Worm (Caenorhabditis elegans) whole organism, L3 larva: ENCODE results near the gene srm-2.

ENCODE experiments used
- R02D3.7 ChIP-seq: fragments of 150-350 bp; optimal IDR thresholded peaks from 2 replicates; lab custom pipeline; 2014; ENCODE audit warnings: missing biosample characterization, missing genetic modification characterization
- aly-2 ChIP-seq: fragments of 150-350 bp; optimal IDR thresholded peaks from 2 replicates; lab custom pipeline; 2014; ENCODE audit warnings: missing biosample characterization, missing genetic modification characterization
- ama-1 ChIP-seq: fragments of 150-350 bp; optimal IDR thresholded peaks from 2 replicates; lab custom pipeline; 2018
- ceh-16 ChIP-seq: sonication (generic microtip); optimal IDR thresholded peaks from 2 replicates; lab custom pipeline; 2017; ENCODE audit warnings: missing biosample characterization, missing genetic modification characterization
- ceh-28 ChIP-seq: fragments of 150-350 bp; optimal IDR thresholded peaks from 2 replicates; lab custom pipeline; 2014; ENCODE audit warnings: missing biosample characterization, missing genetic modification reagents, missing genetic modification characterization
- ceh-82 ChIP-seq: fragments of 150-350 bp; optimal IDR thresholded peaks from 2 replicates; lab custom pipeline; 2014; ENCODE audit warnings: missing biosample characterization, missing genetic modification characterization
- ceh-9 ChIP-seq: sonication (generic microtip); optimal IDR thresholded peaks from 2 replicates; lab custom pipeline; 2018; ENCODE audit warnings: missing biosample characterization, missing genetic modification characterization
- daf-12 ChIP-seq: fragments of 150-350 bp; optimal IDR thresholded peaks from 2 replicates; lab custom pipeline; 2014; ENCODE audit warnings: missing biosample characterization, missing genetic modification reagents, missing genetic modification characterization
- egl-27 ChIP-seq: sonication (generic microtip); optimal IDR thresholded peaks from 4 replicates; lab custom pipeline; 2017; ENCODE audit warnings: missing biosample characterization, missing genetic modification reagents, missing genetic modification characterization
- elt-2 ChIP-seq: sonication (generic microtip); optimal IDR thresholded peaks from 2 replicates; lab custom pipeline; 2016; ENCODE audit warnings: missing genetic modification reagents, mild to moderate bottlenecking, missing genetic modification characterization, missing compliant biosample characterization
- elt-3 ChIP-seq, 3 experiments: fragments of 150-350 bp in 1 of 3; sonication (generic microtip) in 2 of 3; optimal IDR thresholded peaks; 2 replicates in 2 of 3; 4 replicates in 1 of 3; lab custom pipeline; 2014 to 2017; ENCODE audit warnings: missing biosample characterization in 3 of 3, missing genetic modification characterization in 3 of 3
- eor-1 ChIP-seq, 2 experiments: fragments of 150-350 bp; optimal IDR thresholded peaks; 2 replicates each; lab custom pipeline; 2014 to 2018; ENCODE audit warnings: missing biosample characterization in 2 of 2, missing genetic modification characterization in 2 of 2
- fkh-10 ChIP-seq: sonication (generic microtip); optimal IDR thresholded peaks from 2 replicates; lab custom pipeline; 2017; ENCODE audit warnings: missing biosample characterization, missing genetic modification reagents, missing genetic modification characterization
- fkh-2 ChIP-seq: fragments of 150-350 bp; optimal IDR thresholded peaks from 2 replicates; lab custom pipeline; 2014; ENCODE audit warnings: missing biosample characterization, missing genetic modification reagents, missing genetic modification characterization
- fos-1 ChIP-seq: fragments of 150-350 bp; optimal IDR thresholded peaks from 2 replicates; lab custom pipeline; 2014; ENCODE audit warnings: missing biosample characterization, missing genetic modification characterization
- hmg-11 ChIP-seq: sonication (generic microtip); optimal IDR thresholded peaks from 2 replicates; lab custom pipeline; 2016; ENCODE audit warnings: missing genetic modification characterization, missing compliant biosample characterization
- jun-1 ChIP-seq: fragments of 150-350 bp; optimal IDR thresholded peaks from 2 replicates; lab custom pipeline; 2014; ENCODE audit warnings: missing biosample characterization, missing genetic modification reagents, missing genetic modification characterization
- lin-15B ChIP-seq: fragments of 150-350 bp; optimal IDR thresholded peaks from 2 replicates; lab custom pipeline; 2014; ENCODE audit warnings: missing biosample characterization, missing genetic modification characterization
- lin-39 ChIP-seq: fragments of 150-350 bp; optimal IDR thresholded peaks from 2 replicates; lab custom pipeline; 2018; ENCODE audit warnings: missing biosample characterization, missing genetic modification reagents, missing genetic modification characterization
- lsy-12 ChIP-seq: sonication (generic microtip); optimal IDR thresholded peaks from 2 replicates; lab custom pipeline; 2016; ENCODE audit warnings: mild to moderate bottlenecking, missing genetic modification characterization, missing compliant biosample characterization
- mdl-1 ChIP-seq: fragments of 150-350 bp; optimal IDR thresholded peaks from 2 replicates; lab custom pipeline; 2014; ENCODE audit warnings: missing biosample characterization, missing genetic modification characterization
- mml-1 ChIP-seq: fragments of 150-350 bp; sonication (generic microtip); optimal IDR thresholded peaks from 3 replicates; lab custom pipeline; 2014; ENCODE audit warnings: missing biosample characterization, missing genetic modification characterization
- nhr-11 ChIP-seq: fragments of 150-350 bp; optimal IDR thresholded peaks from 2 replicates; lab custom pipeline; 2014; ENCODE audit warnings: missing biosample characterization, missing genetic modification characterization
- nhr-12 ChIP-seq: fragments of 150-350 bp; optimal IDR thresholded peaks from 2 replicates; lab custom pipeline; 2014; ENCODE audit warnings: missing biosample characterization, missing genetic modification characterization
- nhr-23 ChIP-seq: fragments of 150-350 bp; optimal IDR thresholded peaks from 2 replicates; lab custom pipeline; 2014; ENCODE audit warnings: missing biosample characterization, missing genetic modification reagents, missing genetic modification characterization
- nhr-237 ChIP-seq: fragments of 150-350 bp; optimal IDR thresholded peaks from 2 replicates; lab custom pipeline; 2014; ENCODE audit warnings: missing biosample characterization, missing genetic modification characterization
- nhr-25 ChIP-seq: sonication (generic microtip); optimal IDR thresholded peaks from 2 replicates; lab custom pipeline; 2017; ENCODE audit warnings: missing biosample characterization, missing genetic modification characterization
- nhr-28 ChIP-seq: fragments of 150-350 bp; optimal IDR thresholded peaks from 2 replicates; lab custom pipeline; 2014; ENCODE audit warnings: missing biosample characterization, missing genetic modification characterization
- nhr-43 ChIP-seq: sonication (generic microtip); optimal IDR thresholded peaks from 2 replicates; lab custom pipeline; 2016; ENCODE audit warnings: mild to moderate bottlenecking, missing genetic modification characterization, missing compliant biosample characterization; ENCODE audit not compliant: poor library complexity, severe bottlenecking
- nhr-76 ChIP-seq: fragments of 150-350 bp; sonication (generic microtip); optimal IDR thresholded peaks from 5 replicates; lab custom pipeline; 2014; ENCODE audit warnings: missing biosample characterization, missing genetic modification characterization
- nhr-77 ChIP-seq: fragments of 150-350 bp; optimal IDR thresholded peaks from 2 replicates; lab custom pipeline; 2014; ENCODE audit warnings: missing biosample characterization, missing genetic modification characterization
- pqm-1 ChIP-seq: fragments of 150-350 bp; optimal IDR thresholded peaks from 2 replicates; lab custom pipeline; 2017; ENCODE audit warnings: missing biosample characterization, missing genetic modification characterization, inconsistent platforms
- sea-2 ChIP-seq: fragments of 150-350 bp; sonication (generic microtip); optimal IDR thresholded peaks from 4 replicates; lab custom pipeline; 2014; ENCODE audit warnings: missing biosample characterization, missing genetic modification reagents, missing genetic modification characterization
- skn-1 ChIP-seq: fragments of 150-350 bp; optimal IDR thresholded peaks from 2 replicates; lab custom pipeline; 2014; ENCODE audit warnings: missing biosample characterization, missing genetic modification characterization
- tbx-2 ChIP-seq: sonication (generic microtip); optimal IDR thresholded peaks from 2 replicates; lab custom pipeline; 2016; ENCODE audit warnings: mild to moderate bottlenecking, missing genetic modification characterization, missing compliant biosample characterization
- unc-39 ChIP-seq: sonication (generic microtip); optimal IDR thresholded peaks from 4 replicates; lab custom pipeline; 2017; ENCODE audit warnings: missing biosample characterization, missing genetic modification characterization
- unc-62 ChIP-seq: fragments of 150-350 bp; sonication (generic microtip); optimal IDR thresholded peaks from 4 replicates; lab custom pipeline; 2014; ENCODE audit warnings: missing biosample characterization, missing genetic modification reagents, missing genetic modification characterization
- zag-1 ChIP-seq: fragments of 150-350 bp; optimal IDR thresholded peaks from 2 replicates; lab custom pipeline; 2014; ENCODE audit warnings: missing biosample characterization, missing genetic modification characterization
- ztf-11 ChIP-seq: fragments of 150-350 bp; optimal IDR thresholded peaks from 2 replicates; lab custom pipeline; 2014; ENCODE audit warnings: missing biosample characterization, missing genetic modification characterization
- ztf-4 ChIP-seq: fragments of 150-350 bp; optimal IDR thresholded peaks from 2 replicates; lab custom pipeline; 2014; ENCODE audit warnings: missing biosample characterization, missing genetic modification characterization

Gene srm-2

DNA sequence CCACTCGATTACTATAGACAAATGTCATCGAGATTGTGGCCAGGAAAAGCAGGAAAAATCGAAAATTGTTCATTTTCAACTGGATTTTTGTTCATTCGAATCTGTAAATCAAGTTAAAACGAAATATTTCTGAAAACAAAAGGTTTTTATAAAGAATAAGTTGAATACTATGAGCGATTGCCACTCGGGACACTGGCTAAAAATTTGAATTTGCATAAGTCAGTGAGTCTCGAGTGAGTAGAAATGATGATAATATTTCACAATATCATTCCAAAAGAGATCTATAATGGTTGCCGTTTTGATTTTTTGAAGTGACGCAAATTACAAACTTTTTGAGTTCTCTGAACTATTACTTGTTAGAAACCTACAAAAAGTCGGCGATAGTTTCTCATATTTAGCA is 12.1 kb downstream of the srm-2 start, which contains the start of gene T28H11.8:
T28H11.8 (minus strand) TSS at position 101 of the 400 bp plus-strand sequence.
- TF ChIP-seq fkh-10 (GFP tag; lab: Kevin White, UChicago) (no peak), nhr-77 (tag; lab: Kevin White, UChicago) (no peak), unc-62 (GFP tag; lab: Kevin White, UChicago) (no peak), lin-15B (tag; lab: Kevin White, UChicago) (no peak), nhr-23 (tag; lab: Kevin White, UChicago) (no peak), nhr-25 (tag; lab: Kevin White, UChicago) (no peak), ceh-28 (tag; lab: Kevin White, UChicago) (no peak), skn-1 (tag; lab: Kevin White, UChicago) (no peak), nhr-237 (tag; lab: Kevin White, UChicago) (no peak), hmg-11 (tag; lab: Kevin White, UChicago) (no peak), zag-1 (tag; lab: Kevin White, UChicago) (no peak), jun-1 (no peak), ceh-9 (no peak), ama-1 (no peak)

DNA sequence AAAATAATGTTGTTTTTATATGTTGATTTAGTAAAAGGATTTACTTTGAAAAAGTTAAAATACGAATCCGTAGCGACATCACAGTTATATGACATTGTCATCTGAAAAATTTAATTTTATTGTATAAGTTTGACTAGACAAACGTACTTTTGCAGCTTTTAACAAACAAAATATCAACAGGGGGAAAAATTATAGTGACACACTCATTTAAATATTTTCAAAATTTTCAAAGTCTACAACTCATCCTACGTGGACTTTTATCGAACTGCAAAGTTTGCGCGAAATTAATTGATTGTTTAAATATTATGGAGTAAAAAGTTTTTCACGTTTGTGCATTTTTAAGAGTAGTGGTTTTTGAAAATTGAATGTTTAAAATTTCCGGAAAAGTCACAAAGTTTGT is 17.2 kb downstream of the srm-2 start, which contains the start of gene C09B9.85:
C09B9.85 (minus strand) TSS at position 101 of the 400 bp plus-strand sequence.
- no peak for TF ChIP-seq aly-2 (tag; lab: Kevin White, UChicago)
- TF ChIP-seq tbx-2 (tag; lab: Kevin White, UChicago): no peak
- TF ChIP-seq lsy-12 (tag; lab: Kevin White, UChicago): no peak
- no peak for TF ChIP-seq ztf-4 (tag; lab: Kevin White, UChicago)
- no peak for TF ChIP-seq nhr-237 (tag; lab: Kevin White, UChicago)
- TF ChIP-seq nhr-25 (tag; lab: Kevin White, UChicago): no peak
- TF ChIP-seq pqm-1 (tag; lab: Kevin White, UChicago): no peak
- no peak for TF ChIP-seq nhr-28 (tag; lab: Kevin White, UChicago)
- TF ChIP-seq jun-1: no peak
- no peak for TF ChIP-seq unc-39 (tag; lab: Kevin White, UChicago)
- TF ChIP-seq ama-1: no peak
- no peak for TF ChIP-seq ceh-9
- no peak for TF ChIP-seq hmg-11 (tag; lab: Kevin White, UChicago)
- TF ChIP-seq daf-12: no peak
- no peak for TF ChIP-seq egl-27 (tag; lab: Kevin White, UChicago)
- no peak for TF ChIP-seq sea-2 (GFP tag; lab: Kevin White, UChicago)
- TF ChIP-seq ztf-11: no peak
- TF ChIP-seq lin-15B (tag; lab: Kevin White, UChicago): no peak
- TF ChIP-seq, all 47 proteins: peak for 0

DNA sequence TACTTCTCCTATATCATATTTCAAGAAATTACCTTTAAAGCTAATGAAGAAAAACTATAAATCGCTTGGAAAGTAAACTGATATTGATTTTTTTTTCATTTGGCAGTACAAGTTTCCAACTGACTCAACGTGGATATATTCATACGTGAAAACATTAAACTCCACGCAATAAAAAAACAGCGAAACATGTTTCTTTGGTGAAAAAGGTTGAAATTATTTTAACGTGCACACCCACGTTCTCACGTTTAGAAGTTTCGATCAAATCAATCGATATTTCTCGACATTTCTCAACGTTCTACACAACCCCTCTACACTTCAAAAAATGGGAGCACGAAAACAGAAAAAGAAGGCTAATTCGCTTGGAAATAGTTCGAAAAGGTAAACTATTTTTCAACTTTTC is 20.5 kb downstream of the srm-2 start, which contains the start of the genes best-6 and C09B9.2:
best-6 (minus strand) TSS at position 101 of the 400 bp plus-strand sequence.
C09B9.2 (plus strand) TSS at position 314 of the 400 bp plus-strand sequence.
- TF ChIP-seq ceh-16 (no peak), fkh-2 (tag; lab: Kevin White, UChicago) (no peak), eor-1 (tag; optimal IDR thresholded peaks at IDR 0.05; lab: Kevin White, UChicago) (no peak), fos-1 (tag; lab: Kevin White, UChicago) (no peak), ceh-9 (no peak), nhr-28 (tag; lab: Kevin White, UChicago) (no peak), daf-12 (no peak), nhr-25 (tag; lab: Kevin White, UChicago) (no peak), nhr-43 (tag; lab: Kevin White, UChicago) (no peak), nhr-237 (tag; lab: Kevin White, UChicago) (no peak), mml-1 (no peak), nhr-11 (tag; lab: Kevin White, UChicago) (no peak)

DNA sequence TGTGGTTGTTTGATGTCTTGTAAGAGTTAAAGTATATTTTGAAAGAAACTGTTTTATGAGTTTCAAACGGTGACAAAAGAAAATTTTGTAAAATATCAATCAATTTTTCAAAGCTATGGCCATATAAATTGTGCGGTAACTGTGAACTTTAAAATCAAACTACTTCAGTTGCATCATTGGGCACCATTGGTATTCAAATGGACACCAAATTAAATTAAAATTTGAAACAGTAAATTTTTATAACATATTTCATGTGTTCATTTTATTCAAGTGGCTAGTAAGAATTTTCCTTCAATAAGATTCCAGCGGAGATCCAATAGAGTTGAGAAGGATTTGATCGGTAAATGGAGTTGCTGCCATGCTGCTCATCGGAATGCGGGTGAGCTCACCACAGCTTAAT is 22.9 kb downstream of the srm-2 start:
- TF ChIP-seq ama-1 (no peak), fkh-10 (GFP tag; lab: Kevin White, UChicago) (no peak), nhr-12 (no peak), ztf-11 (no peak), nhr-28 (tag; lab: Kevin White, UChicago) (no peak), R02D3.7 (tag; lab: Kevin White, UChicago) (no peak), elt-3 (tag; optimal IDR thresholded peaks at IDR 0.05; lab: Kevin White, UChicago) (no peak), unc-62 (GFP tag; lab: Kevin White, UChicago) (no peak)

DNA sequence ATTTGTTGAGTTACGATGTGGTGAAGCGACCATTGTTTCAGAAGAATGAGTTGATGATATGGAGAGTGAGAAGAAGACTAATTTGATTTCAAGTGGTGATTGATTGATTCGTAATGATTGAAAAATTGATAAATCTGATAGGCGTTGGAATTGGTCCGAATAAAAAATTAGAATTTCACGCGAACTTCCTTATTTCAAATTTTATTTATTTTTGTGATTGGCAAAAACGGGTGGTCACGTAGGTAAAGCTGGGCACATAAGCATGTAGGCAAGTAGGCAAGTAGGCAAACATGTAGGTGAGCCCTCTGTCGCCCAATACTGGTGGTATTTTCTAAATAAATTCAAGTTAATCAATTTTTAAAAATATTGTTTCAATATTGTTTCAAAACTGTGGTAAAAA is 24.8 kb downstream of the srm-2 start, which contains the start of gene C09B9.4:
C09B9.4 (minus strand) TSS at position 101 of the 400 bp plus-strand sequence.
- no peak for TF ChIP-seq ztf-11
- no peak for TF ChIP-seq elt-2
- no peak for TF ChIP-seq nhr-25 (tag; lab: Kevin White, UChicago)
- no peak for TF ChIP-seq zag-1 (tag; lab: Kevin White, UChicago)
- no peak for TF ChIP-seq mml-1
- no peak for TF ChIP-seq ceh-82 (tag; lab: Kevin White, UChicago)
- TF ChIP-seq mdl-1 (tag; lab: Kevin White, UChicago): no peak
- no peak for TF ChIP-seq ceh-16
- no peak for TF ChIP-seq daf-12
- no peak for TF ChIP-seq nhr-77 (tag; lab: Kevin White, UChicago)
- no peak for TF ChIP-seq aly-2 (tag; lab: Kevin White, UChicago)
- no peak for TF ChIP-seq nhr-76 (tag; lab: Kevin White, UChicago)
- no peak for TF ChIP-seq nhr-28 (tag; lab: Kevin White, UChicago)
- TF ChIP-seq nhr-12: no peak
- TF ChIP-seq lin-39 (tag; lab: Kevin White, UChicago): no peak
- TF ChIP-seq fkh-10 (GFP tag; lab: Kevin White, UChicago): no peak
- no peak for TF ChIP-seq nhr-23 (tag; lab: Kevin White, UChicago)
- no peak for TF ChIP-seq unc-62 (GFP tag; lab: Kevin White, UChicago)
